Worm (Caenorhabditis elegans): Measurements from ENCODE around the gene ZC204.6.

Gene ZC204.6

DNA sequence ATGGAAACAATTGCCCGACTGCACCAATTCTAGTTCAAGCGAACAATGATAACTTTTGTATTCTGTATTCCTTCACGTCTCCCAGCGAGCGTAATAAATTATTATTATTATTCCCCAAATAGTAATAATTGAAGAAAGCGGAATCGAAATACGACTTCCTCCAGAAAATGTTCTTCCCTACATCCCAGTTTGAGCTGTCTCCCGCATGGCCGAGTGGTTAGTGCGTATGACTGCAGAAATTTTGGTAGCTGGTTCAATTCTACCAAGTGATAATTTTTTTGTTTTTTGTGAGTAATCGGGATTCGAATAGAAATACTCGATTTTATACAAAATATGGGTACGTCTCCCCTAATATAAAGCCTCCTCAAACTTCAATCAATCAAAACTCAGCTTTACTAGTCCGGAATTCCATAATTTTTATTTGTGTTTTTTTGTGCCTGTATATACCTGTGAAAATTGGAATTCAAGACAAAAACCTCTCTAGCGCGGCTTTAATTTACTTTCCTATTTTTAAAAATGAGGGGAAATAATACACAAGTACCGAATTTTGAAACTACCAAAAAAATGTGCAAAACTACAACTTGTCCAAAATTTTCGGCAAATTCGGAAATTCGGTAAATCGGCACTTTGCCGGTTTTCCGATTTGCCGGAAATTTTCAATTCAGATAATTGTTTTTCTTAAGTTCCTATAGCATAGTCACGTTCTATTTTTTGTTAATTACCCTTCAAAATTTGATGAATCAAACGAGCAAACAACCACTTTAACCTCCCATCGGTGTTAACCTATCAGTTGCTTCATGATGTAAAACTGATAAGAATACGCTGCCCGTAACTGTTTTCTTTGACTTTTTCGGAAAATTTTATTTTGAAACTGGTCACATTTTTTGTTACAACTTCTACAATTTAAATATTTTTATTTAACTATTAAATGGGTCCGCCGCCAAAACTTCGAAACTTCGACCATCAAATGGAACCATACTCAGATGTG is 47.2 kb downstream of the ZC204.6 start, which contains the start of gene bath-46:
TSS of gene bath-46 (plus strand) at position 806 of the 988 bp plus-strand sequence.
- no peak for TF ChIP-seq fkh-6 (tag; optimal IDR thresholded peaks at IDR 0.05)
- TF ChIP-seq ceh-18 (tag; optimal IDR thresholded peaks at IDR 0.05): no peak
- no peak for TF ChIP-seq tbx-2 (tag; optimal IDR thresholded peaks at IDR 0.05)
- TF ChIP-seq ceh-2 (tag; optimal IDR thresholded peaks at IDR 0.05): no peak
- no peak for TF ChIP-seq ztf-16 (tag; optimal IDR thresholded peaks at IDR 0.05)
- no peak for TF ChIP-seq fkh-10 (GFP tag; optimal IDR thresholded peaks at IDR 0.05)
- TF ChIP-seq gmeb-2 (tag; optimal IDR thresholded peaks at IDR 0.05): no peak
- no peak for TF ChIP-seq pros-1 (tag; optimal IDR thresholded peaks at IDR 0.05)
- TF ChIP-seq nfya-1 (tag; optimal IDR thresholded peaks at IDR 0.05): no peak
- TF ChIP-seq K02D7.2 (tag; optimal IDR thresholded peaks at IDR 0.05): no peak
- no peak for TF ChIP-seq unc-42 (tag; optimal IDR thresholded peaks at IDR 0.05)
- TF ChIP-seq sox-2 (GFP tag; IDR thresholded peaks at IDR 0.05): no peak

DNA sequence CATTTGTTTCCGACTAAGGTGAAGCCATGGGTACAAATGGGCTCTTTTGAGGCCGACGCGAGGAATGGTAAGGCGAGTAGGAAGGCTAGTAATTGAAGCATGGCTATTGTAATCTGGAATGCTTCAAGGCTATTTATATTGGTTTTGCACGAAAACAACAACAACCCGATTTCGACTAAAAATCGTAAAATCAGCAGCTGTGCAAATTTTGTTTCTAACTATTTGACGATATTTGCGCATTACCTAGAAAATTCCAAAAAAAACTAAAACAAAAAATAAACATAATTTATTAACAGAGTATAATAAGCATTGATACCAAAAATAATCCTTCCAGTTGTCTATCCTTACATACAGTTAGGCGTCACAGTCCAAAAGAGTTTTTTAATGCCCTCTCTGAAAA is 49.5 kb downstream of the ZC204.6 start, which contains the start of gene clec-20:
TSS of gene clec-20 (minus strand) at position 101 of the 400 bp plus-strand sequence.
- TF ChIP-seq sox-2 (GFP tag; IDR thresholded peaks at IDR 0.05) (no peak), che-1 (tag; optimal IDR thresholded peaks at IDR 0.05) (no peak), ceh-45 (GFP tag; IDR thresholded peaks at IDR 0.05) (no peak), elt-4 (tag; optimal IDR thresholded peaks at IDR 0.05) (no peak), unc-55 (GFP tag; optimal IDR thresholded peaks at IDR 0.05) (no peak), pha-2 (tag; optimal IDR thresholded peaks at IDR 0.05) (no peak), ceh-2 (tag; optimal IDR thresholded peaks at IDR 0.05) (no peak)

Data from whole organism, late embryonic.